Worm (Caenorhabditis elegans) whole organism, L2 larva: ENCODE results near the gene idpc-5.

Experiments
- C34F6.9 ChIP-seq: fragments of 150-350 bp; optimal IDR thresholded peaks from 2 replicates; lab custom pipeline; 2014; ENCODE audit warnings: missing biosample characterization, missing genetic modification characterization
- F13H6.1 ChIP-seq: sonication (generic microtip); optimal IDR thresholded peaks from 2 replicates; lab custom pipeline; 2016; ENCODE audit warnings: missing genetic modification characterization, missing compliant biosample characterization
- Y55F3AM.14 ChIP-seq: fragments of 200-800 bp; sonication (Bioruptor generic); optimal IDR thresholded peaks from 2 replicates; lab custom pipeline; 2018; ENCODE audit warnings: mild to moderate bottlenecking, missing genetic modification characterization, missing compliant biosample characterization
- ZK546.5 ChIP-seq: sonication (generic microtip); optimal IDR thresholded peaks from 2 replicates; lab custom pipeline; 2017; ENCODE audit warnings: missing biosample characterization, missing genetic modification characterization
- aly-2 ChIP-seq: fragments of 150-350 bp; optimal IDR thresholded peaks from 2 replicates; lab custom pipeline; 2014; ENCODE audit warnings: missing biosample characterization, missing genetic modification characterization
- blmp-1 ChIP-seq: sonication (generic microtip); optimal IDR thresholded peaks from 2 replicates; lab custom pipeline; 2017; ENCODE audit warnings: missing genetic modification characterization, mild to moderate bottlenecking, missing compliant biosample characterization, antibody characterized with exemption, moderate library complexity; ENCODE audit not compliant: insufficient read depth
- ceh-16 ChIP-seq: fragments of 150-350 bp; optimal IDR thresholded peaks from 2 replicates; lab custom pipeline; 2014; ENCODE audit warnings: missing biosample characterization, missing genetic modification characterization
- ceh-82 ChIP-seq: fragments of 150-350 bp; optimal IDR thresholded peaks from 2 replicates; lab custom pipeline; 2014; ENCODE audit warnings: missing biosample characterization, missing genetic modification characterization
- crh-2 ChIP-seq: sonication (generic microtip); optimal IDR thresholded peaks from 2 replicates; lab custom pipeline; 2017; ENCODE audit warnings: missing biosample characterization, missing genetic modification characterization
- dmd-4 ChIP-seq: sonication (generic microtip); optimal IDR thresholded peaks from 2 replicates; lab custom pipeline; 2017; ENCODE audit warnings: missing biosample characterization, missing genetic modification characterization
- elt-1 ChIP-seq: fragments of 150-350 bp; optimal IDR thresholded peaks from 2 replicates; lab custom pipeline; 2014; ENCODE audit warnings: missing biosample characterization, missing genetic modification characterization
- elt-3 ChIP-seq: sonication (generic microtip); optimal IDR thresholded peaks from 2 replicates; lab custom pipeline; 2017; ENCODE audit warnings: missing biosample characterization, missing genetic modification characterization
- fos-1 ChIP-seq: fragments of 150-350 bp; optimal IDR thresholded peaks from 2 replicates; lab custom pipeline; 2014; ENCODE audit warnings: missing biosample characterization, missing genetic modification characterization
- gmeb-1 ChIP-seq: fragments of 150-350 bp; optimal IDR thresholded peaks from 2 replicates; lab custom pipeline; 2014; ENCODE audit warnings: missing biosample characterization, missing genetic modification characterization
- lin-11 ChIP-seq: fragments of 150-350 bp; sonication (generic microtip); optimal IDR thresholded peaks from 2 replicates; lab custom pipeline; 2014; ENCODE audit warnings: missing biosample characterization, missing genetic modification characterization, inconsistent platforms, mixed read lengths
- lin-13 ChIP-seq: fragments of 150-350 bp; optimal IDR thresholded peaks from 2 replicates; lab custom pipeline; 2014; ENCODE audit warnings: missing biosample characterization, missing genetic modification reagents, missing genetic modification characterization
- lin-39 ChIP-seq: fragments of 150-350 bp; optimal IDR thresholded peaks from 2 replicates; lab custom pipeline; 2014; ENCODE audit warnings: missing biosample characterization, missing genetic modification reagents, missing genetic modification characterization
- lsy-2 ChIP-seq, 2 experiments: fragments of 150-350 bp in 1 of 2; sonication (generic microtip) in 1 of 2; optimal IDR thresholded peaks; 2 replicates each; lab custom pipeline; 2014 to 2017; ENCODE audit warnings: missing biosample characterization in 2 of 2, missing genetic modification characterization in 2 of 2
- mab-5 ChIP-seq: fragments of 150-350 bp; optimal IDR thresholded peaks from 2 replicates; lab custom pipeline; 2014; ENCODE audit warnings: missing biosample characterization, missing genetic modification characterization
- mbf-1 ChIP-seq: sonication (generic microtip); optimal IDR thresholded peaks from 2 replicates; lab custom pipeline; 2017; ENCODE audit warnings: missing biosample characterization, missing genetic modification characterization
- mdl-1 ChIP-seq, 2 experiments: fragments of 150-350 bp in 1 of 2; sonication (generic microtip) in 1 of 2; optimal IDR thresholded peaks; 2 replicates each; lab custom pipeline; 2017; ENCODE audit warnings: missing biosample characterization in 2 of 2, missing genetic modification characterization in 2 of 2
- nhr-10 ChIP-seq: sonication (generic microtip); optimal IDR thresholded peaks from 2 replicates; lab custom pipeline; 2017; ENCODE audit warnings: missing biosample characterization, missing genetic modification characterization
- nhr-12 ChIP-seq: fragments of 150-350 bp; optimal IDR thresholded peaks from 2 replicates; lab custom pipeline; 2014; ENCODE audit warnings: missing biosample characterization, missing genetic modification characterization
- nhr-21 ChIP-seq: fragments of 150-350 bp; optimal IDR thresholded peaks from 2 replicates; lab custom pipeline; 2014; ENCODE audit warnings: missing biosample characterization, missing genetic modification characterization
- nhr-23 ChIP-seq: fragments of 150-350 bp; optimal IDR thresholded peaks from 2 replicates; lab custom pipeline; 2014; ENCODE audit warnings: missing biosample characterization, missing genetic modification reagents, missing genetic modification characterization
- nhr-237 ChIP-seq: fragments of 150-350 bp; optimal IDR thresholded peaks from 2 replicates; lab custom pipeline; 2014; ENCODE audit warnings: missing biosample characterization, missing genetic modification characterization
- nhr-6 ChIP-seq: fragments of 150-350 bp; optimal IDR thresholded peaks from 2 replicates; lab custom pipeline; 2014; ENCODE audit warnings: missing biosample characterization, missing genetic modification characterization
- nhr-77 ChIP-seq: fragments of 150-350 bp; optimal IDR thresholded peaks from 2 replicates; lab custom pipeline; 2014; ENCODE audit warnings: missing biosample characterization, missing genetic modification characterization
- peb-1 ChIP-seq: fragments of 150-350 bp; optimal IDR thresholded peaks from 2 replicates; lab custom pipeline; 2014; ENCODE audit warnings: missing biosample characterization, missing genetic modification characterization
- sem-4 ChIP-seq: fragments of 150-350 bp; optimal IDR thresholded peaks from 2 replicates; lab custom pipeline; 2014; ENCODE audit warnings: missing biosample characterization, missing genetic modification reagents, missing genetic modification characterization
- skn-1 ChIP-seq: sonication (generic microtip); optimal IDR thresholded peaks from 2 replicates; lab custom pipeline; 2017; ENCODE audit warnings: missing biosample characterization, missing genetic modification characterization
- sma-9 ChIP-seq, 2 experiments: fragments of 150-350 bp in 1 of 2; sonication (generic microtip) in 1 of 2; optimal IDR thresholded peaks; 2 replicates each; lab custom pipeline; 2014 to 2016; ENCODE audit warnings: missing genetic modification characterization in 2 of 2, mild to moderate bottlenecking in 1 of 2, missing biosample characterization in 1 of 2, missing compliant biosample characterization in 1 of 2, missing genetic modification reagents in 1 of 2, moderate library complexity in 1 of 2
- snpc-4 ChIP-seq: fragments of 150-350 bp; optimal IDR thresholded peaks from 2 replicates; lab custom pipeline; 2014; ENCODE audit warnings: missing biosample characterization, missing genetic modification characterization
- unc-39 ChIP-seq: fragments of 150-350 bp; optimal IDR thresholded peaks from 2 replicates; lab custom pipeline; 2014; ENCODE audit warnings: missing biosample characterization, missing genetic modification characterization
- unc-55 ChIP-seq: fragments of 150-350 bp; sonication (generic microtip); optimal IDR thresholded peaks from 3 replicates; lab custom pipeline; 2014; ENCODE audit warnings: missing biosample characterization, missing genetic modification reagents, missing genetic modification characterization
- zag-1 ChIP-seq: fragments of 150-350 bp; optimal IDR thresholded peaks from 2 replicates; lab custom pipeline; 2014; ENCODE audit warnings: missing biosample characterization, missing genetic modification characterization
- ztf-11 ChIP-seq: sonication (generic microtip); optimal IDR thresholded peaks from 2 replicates; lab custom pipeline; 2017; ENCODE audit warnings: missing biosample characterization, missing genetic modification characterization
- ztf-4 ChIP-seq: fragments of 150-350 bp; optimal IDR thresholded peaks from 2 replicates; lab custom pipeline; 2014; ENCODE audit warnings: missing biosample characterization, missing genetic modification characterization

The idpc-5 gene

ce11 chrV:9620417-9620816 lies 2.3 kb downstream of the idpc-5 start:
- TF ChIP-seq lsy-2 (tag; optimal IDR thresholded peaks at IDR 0.05; lab: Kevin White, UChicago) (no peak), skn-1 (no peak)
- TF ChIP-seq, all 48 proteins: peak for 0

- no peak for TF ChIP-seq F13H6.1 (tag; lab: Kevin White, UChicago)
- no peak for TF ChIP-seq crh-2 (tag; lab: Kevin White, UChicago)
- TF ChIP-seq nhr-237 (tag; lab: Kevin White, UChicago): no peak
- TF ChIP-seq ceh-16 (tag; lab: Kevin White, UChicago): no peak
- no peak for TF ChIP-seq lsy-2 (tag; optimal IDR thresholded peaks at IDR 0.05; lab: Kevin White, UChicago)
Observed at ce11 chrV:9619850-9620249, 2.9 kb downstream of the idpc-5 start, which contains the start of gene idpc-6. idpc-6 (plus strand) TSS chrV:9620150.

- TF ChIP-seq zag-1 (tag; lab: Kevin White, UChicago) (no peak), nhr-10 (tag; lab: Kevin White, UChicago) (no peak), unc-39 (tag; lab: Kevin White, UChicago) (no peak), nhr-23 (no peak), ztf-11 (tag; lab: Kevin White, UChicago) (no peak), ceh-82 (no peak), C34F6.9 (tag; lab: Kevin White, UChicago) (no peak), sma-9 (GFP tag; optimal IDR thresholded peaks at IDR 0.05; lab: Kevin White, UChicago) (no peak), sma-9 (tag; optimal IDR thresholded peaks at IDR 0.05; lab: Kevin White, UChicago) (no peak)
Observed at ce11 chrV:9618919-9619318, 3.8 kb downstream of the idpc-5 start, which contains the start of gene idpc-7. idpc-7 (minus strand) TSS chrV:9619019.

ce11 chrV:9618420-9618819 lies 4.3 kb downstream of the idpc-5 start:
- TF ChIP-seq lin-39 (tag; lab: Kevin White, UChicago) (no peak), nhr-77 (tag; lab: Kevin White, UChicago) (no peak), elt-3 (no peak), nhr-21 (no peak), ceh-82 (no peak), ZK546.5 (tag; lab: Kevin White, UChicago) (no peak), lin-11 (no peak), Y55F3AM.14 (GFP tag; lab: Kevin White, UChicago) (no peak), dmd-4 (tag; lab: Kevin White, UChicago) (no peak), zag-1 (tag; lab: Kevin White, UChicago) (no peak), nhr-6 (no peak), mdl-1 (tag; optimal IDR thresholded peaks at IDR 0.05; lab: Kevin White, UChicago) (no peak), ztf-11 (tag; lab: Kevin White, UChicago) (no peak)

- TF ChIP-seq sem-4 (tag; lab: Kevin White, UChicago) (no peak), unc-55 (GFP tag; lab: Kevin White, UChicago) (no peak)
Observed at ce11 chrV:9616687-9617086, 6.0 kb downstream of the idpc-5 start.

- TF ChIP-seq aly-2 (no peak), crh-2 (tag; lab: Kevin White, UChicago) (no peak), Y55F3AM.14 (GFP tag; lab: Kevin White, UChicago) (no peak), snpc-4 (no peak), ztf-4 (no peak), ceh-82 (no peak), fos-1 (no peak), peb-1 (tag; lab: Kevin White, UChicago) (no peak)
Observed at ce11 chrV:9616130-9616529, 6.6 kb downstream of the idpc-5 start.

- no peak for TF ChIP-seq dmd-4 (tag; lab: Kevin White, UChicago)
- TF ChIP-seq mbf-1 (tag; lab: Kevin White, UChicago): no peak
- no peak for TF ChIP-seq mab-5 (tag; lab: Kevin White, UChicago)
- no peak for TF ChIP-seq ZK546.5 (tag; lab: Kevin White, UChicago)
- TF ChIP-seq nhr-23: no peak
- TF ChIP-seq gmeb-1 (tag; lab: Kevin White, UChicago): no peak
- no peak for TF ChIP-seq lin-39 (tag; lab: Kevin White, UChicago)
- TF ChIP-seq sma-9 (GFP tag; optimal IDR thresholded peaks at IDR 0.05; lab: Kevin White, UChicago): no peak
- no peak for TF ChIP-seq sma-9 (tag; optimal IDR thresholded peaks at IDR 0.05; lab: Kevin White, UChicago)
- no peak for TF ChIP-seq nhr-77 (tag; lab: Kevin White, UChicago)
- TF ChIP-seq blmp-1: no peak
- no peak for TF ChIP-seq elt-1
- no peak for TF ChIP-seq ceh-82
- TF ChIP-seq nhr-12 (tag; lab: Kevin White, UChicago): no peak
- TF ChIP-seq unc-39 (tag; lab: Kevin White, UChicago): no peak
- no peak for TF ChIP-seq lsy-2 (tag; optimal IDR thresholded peaks at IDR 0.05; lab: Kevin White, UChicago)
- TF ChIP-seq lin-13 (GFP tag; lab: Kevin White, UChicago): no peak
Observed at ce11 chrV:9615725-9616124, 7.0 kb downstream of the idpc-5 start, which contains the start of gene pqn-63. pqn-63 (plus strand) TSS chrV:9616031.
